Worm (Caenorhabditis elegans) whole organism, mixed stage, embryonic: ENCODE results near the gene C07G2.5.

Source experiments
- M03D4.4 ChIP-seq: sonication (generic microtip); optimal IDR thresholded peaks from 2 replicates; lab custom pipeline; 2017; ENCODE audit warnings: mild to moderate bottlenecking, missing genetic modification characterization, missing compliant biosample characterization
- ceh-43 ChIP-seq: fragments of 200-800 bp; sonication (Bioruptor generic); optimal IDR thresholded peaks from 2 replicates; lab custom pipeline; 2018; ENCODE audit warnings: mild to moderate bottlenecking, missing genetic modification characterization, moderate library complexity, missing compliant biosample characterization
- ham-2 ChIP-seq: fragments of 200-800 bp; sonication (Bioruptor generic); optimal IDR thresholded peaks from 2 replicates; lab custom pipeline; 2018; ENCODE audit warnings: mild to moderate bottlenecking, missing genetic modification characterization, missing compliant biosample characterization
- nhr-76 ChIP-seq: sonication (generic microtip); optimal IDR thresholded peaks from 2 replicates; lab custom pipeline; 2017; ENCODE audit warnings: missing biosample characterization, missing genetic modification characterization
- pha-4 ChIP-seq: fragments of 150-350 bp; optimal IDR thresholded peaks from 2 replicates; lab custom pipeline; 2018; ENCODE audit warnings: missing biosample characterization, missing genetic modification reagents, missing genetic modification characterization

DNA sequence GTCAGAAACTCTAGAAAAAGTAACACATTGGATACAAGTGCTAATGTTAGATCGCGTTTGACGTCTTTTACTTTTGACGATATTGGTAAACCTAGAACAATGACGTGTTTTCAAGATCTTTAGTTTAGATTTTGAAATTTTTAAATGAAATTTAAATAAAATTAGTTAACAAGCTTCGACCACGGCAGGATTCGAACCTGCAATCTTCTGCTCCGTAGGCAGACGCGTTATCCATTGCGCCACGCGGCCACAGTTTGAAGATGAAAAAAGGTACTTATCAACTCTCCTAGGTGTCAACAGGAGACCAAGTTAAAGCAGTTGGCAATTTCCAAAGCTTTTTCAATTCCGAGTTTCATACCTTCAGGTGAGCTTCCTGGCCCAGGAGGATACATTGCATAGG, 49.5 kb downstream of the C07G2.5 start:
- TF ChIP-seq nhr-76 (tag; lab: Kevin White, UChicago) (no peak), M03D4.4 (tag; lab: Kevin White, UChicago) (no peak), ceh-43 (GFP tag; lab: Kevin White, UChicago) (no peak), ham-2 (no peak), pha-4 (no peak)
